Worm (Caenorhabditis elegans) whole organism, L4 larva: Measurements from ENCODE around the gene C09G9.8.
A peak's percentile ranks its signal among the peaks of the same experiment; 100 is the strongest.

Source experiments
- D1046.2 ChIP-seq: fragments of 200-800 bp; sonication (Bioruptor generic); IDR thresholded peaks from 2 replicates; pipeline ENCODE4 v1.3.6; 2022; ENCODE audit warnings: missing genetic modification characterization, missing compliant biosample characterization
- F26F4.8 ChIP-seq: fragments of 200-800 bp; sonication (Bioruptor generic); conservative IDR thresholded peaks from 2 replicates; pipeline ENCODE4 v1.3.6; 2022; ENCODE audit warnings: missing genetic modification characterization, missing compliant biosample characterization
- F44E2.7 ChIP-seq: fragments of 200-800 bp; sonication (Bioruptor generic); IDR thresholded peaks from 2 replicates; pipeline ENCODE4 v2.1.2; 2022; ENCODE audit warnings: missing genetic modification characterization, missing compliant biosample characterization
- T26A8.4 ChIP-seq: fragments of 200-800 bp; sonication (Bioruptor generic); IDR thresholded peaks from 2 replicates; pipeline ENCODE4 v1.3.6; 2022; ENCODE audit warnings: missing genetic modification characterization, missing compliant biosample characterization
- Y5F2A.4 ChIP-seq: fragments of 200-800 bp; sonication (Bioruptor generic); optimal IDR thresholded peaks from 2 replicates; lab custom pipeline; 2018; ENCODE audit warnings: mild to moderate bottlenecking, missing genetic modification characterization, missing compliant biosample characterization
- Y75B8A.6 ChIP-seq: fragments of 200-800 bp; sonication (Bioruptor generic); IDR thresholded peaks from 2 replicates; pipeline ENCODE4 v1.3.6; 2022; ENCODE audit warnings: missing genetic modification reagents, missing genetic modification characterization, missing compliant biosample characterization
- arid-1 ChIP-seq: fragments of 200-800 bp; sonication (Bioruptor generic); conservative IDR thresholded peaks from 2 replicates; pipeline ENCODE4 v1.3.6; 2022; ENCODE audit warnings: missing genetic modification reagents, missing genetic modification characterization, missing compliant biosample characterization
- attf-4 ChIP-seq: sonication (generic microtip); optimal IDR thresholded peaks from 3 replicates; lab custom pipeline; 2017; ENCODE audit warnings: missing biosample characterization, missing genetic modification characterization
- ceh-44 ChIP-seq: fragments of 200-800 bp; sonication (Bioruptor generic); IDR thresholded peaks from 2 replicates; pipeline ENCODE4 v1.3.6; 2022; ENCODE audit warnings: missing genetic modification reagents, missing genetic modification characterization, missing compliant biosample characterization
- ceh-82 ChIP-seq: sonication (generic microtip); optimal IDR thresholded peaks from 2 replicates; lab custom pipeline; 2017; ENCODE audit warnings: missing biosample characterization, missing genetic modification characterization
- ces-1 ChIP-seq: fragments of 150-350 bp; sonication (generic microtip); optimal IDR thresholded peaks from 4 replicates; lab custom pipeline; 2014; ENCODE audit warnings: missing biosample characterization, missing genetic modification reagents, missing genetic modification characterization
- ctbp-1 ChIP-seq: fragments of 200-800 bp; sonication (Bioruptor generic); IDR thresholded peaks from 2 replicates; pipeline ENCODE4 v1.3.6; 2022; ENCODE audit warnings: missing genetic modification reagents, missing genetic modification characterization, missing compliant biosample characterization
- daf-19 ChIP-seq: fragments of 200-800 bp; sonication (Bioruptor generic); conservative IDR thresholded peaks from 2 replicates; pipeline ENCODE4 v1.3.6; 2022; ENCODE audit warnings: missing genetic modification characterization, missing compliant biosample characterization
- dve-1 ChIP-seq: sonication (generic microtip); optimal IDR thresholded peaks from 2 replicates; lab custom pipeline; 2017; ENCODE audit warnings: antibody characterized with exemption, mild to moderate bottlenecking, missing genetic modification characterization, missing compliant biosample characterization; ENCODE audit not compliant: insufficient read depth
- egl-27 ChIP-seq: sonication (generic microtip); optimal IDR thresholded peaks from 3 replicates; lab custom pipeline; 2017; ENCODE audit warnings: missing biosample characterization, missing genetic modification reagents, missing genetic modification characterization
- fos-1 ChIP-seq: fragments of 150-350 bp; optimal IDR thresholded peaks from 2 replicates; lab custom pipeline; 2014; ENCODE audit warnings: missing biosample characterization, missing genetic modification characterization
- hlh-11 ChIP-seq: fragments of 200-800 bp; sonication (Bioruptor generic); optimal IDR thresholded peaks from 2 replicates; lab custom pipeline; 2018; ENCODE audit warnings: mild to moderate bottlenecking, missing genetic modification characterization, missing compliant biosample characterization
- hlh-30 ChIP-seq: sonication (generic microtip); optimal IDR thresholded peaks from 2 replicates; lab custom pipeline; 2017; ENCODE audit warnings: antibody characterized with exemption, mild to moderate bottlenecking, missing genetic modification characterization, missing compliant biosample characterization; ENCODE audit not compliant: insufficient read depth
- hmg-1.1 ChIP-seq: fragments of 200-800 bp; sonication (Bioruptor generic); IDR thresholded peaks from 2 replicates; pipeline ENCODE4 v1.3.6; 2022; ENCODE audit warnings: missing genetic modification reagents, missing genetic modification characterization, missing compliant biosample characterization
- lin-13 ChIP-seq: fragments of 150-350 bp; optimal IDR thresholded peaks from 2 replicates; lab custom pipeline; 2014; ENCODE audit warnings: missing biosample characterization, missing genetic modification reagents, missing genetic modification characterization
- lin-15B ChIP-seq: fragments of 150-350 bp; sonication (generic microtip); optimal IDR thresholded peaks from 3 replicates; lab custom pipeline; 2014; ENCODE audit warnings: missing biosample characterization, missing genetic modification characterization
- lin-29 ChIP-seq: fragments of 200-800 bp; sonication (Bioruptor generic); IDR thresholded peaks from 2 replicates; pipeline ENCODE4 v1.3.6; 2022; ENCODE audit warnings: missing genetic modification reagents, missing genetic modification characterization, missing compliant biosample characterization
- lsy-2 ChIP-seq, 2 experiments: fragments of 150-350 bp in 1 of 2; sonication (generic microtip) in 1 of 2; optimal IDR thresholded peaks; 2 replicates each; lab custom pipeline; 2014 to 2017; ENCODE audit warnings: missing biosample characterization in 2 of 2, missing genetic modification characterization in 2 of 2
- mdl-1 ChIP-seq, 2 experiments: fragments of 150-350 bp in 1 of 2; sonication (generic microtip) in 1 of 2; optimal IDR thresholded peaks; 2 replicates each; lab custom pipeline; 2014 to 2017; ENCODE audit warnings: missing biosample characterization in 2 of 2, missing genetic modification characterization in 2 of 2
- mdt-29 ChIP-seq: fragments of 200-800 bp; sonication (Bioruptor generic); IDR thresholded peaks from 2 replicates; pipeline ENCODE4 v1.3.6; 2022; ENCODE audit warnings: missing genetic modification reagents, missing genetic modification characterization, missing compliant biosample characterization
- mep-1 ChIP-seq: fragments of 150-350 bp; sonication (generic microtip); optimal IDR thresholded peaks from 3 replicates; lab custom pipeline; 2014; ENCODE audit warnings: missing biosample characterization, missing genetic modification characterization
- mes-2 ChIP-seq: sonication (generic microtip); optimal IDR thresholded peaks from 2 replicates; lab custom pipeline; 2016; ENCODE audit warnings: missing genotype, mild to moderate bottlenecking, missing genetic modification characterization, missing compliant biosample characterization; ENCODE audit not compliant: poor library complexity, severe bottlenecking
- mxl-3 ChIP-seq: fragments of 200-800 bp; sonication (Bioruptor generic); optimal IDR thresholded peaks from 2 replicates; lab custom pipeline; 2018; ENCODE audit warnings: mild to moderate bottlenecking, missing genetic modification characterization, missing compliant biosample characterization
- nhr-10 ChIP-seq: fragments of 150-350 bp; optimal IDR thresholded peaks from 2 replicates; lab custom pipeline; 2014; ENCODE audit warnings: missing biosample characterization, missing genetic modification characterization
- nhr-102 ChIP-seq: sonication (generic microtip); optimal IDR thresholded peaks from 2 replicates; lab custom pipeline; 2016; ENCODE audit warnings: mild to moderate bottlenecking, missing genetic modification characterization, moderate library complexity, missing compliant biosample characterization
- nhr-11 ChIP-seq: fragments of 150-350 bp; optimal IDR thresholded peaks from 2 replicates; lab custom pipeline; 2014; ENCODE audit warnings: missing biosample characterization, missing genetic modification characterization
- nhr-111 ChIP-seq: fragments of 200-800 bp; sonication (Bioruptor generic); optimal IDR thresholded peaks from 2 replicates; lab custom pipeline; 2018; ENCODE audit warnings: mild to moderate bottlenecking, missing genetic modification characterization, missing compliant biosample characterization
- nhr-237 ChIP-seq: sonication (generic microtip); optimal IDR thresholded peaks from 2 replicates; lab custom pipeline; 2017; ENCODE audit warnings: missing biosample characterization, missing genetic modification characterization
- nhr-28 ChIP-seq: fragments of 150-350 bp; optimal IDR thresholded peaks from 2 replicates; lab custom pipeline; 2014; ENCODE audit warnings: missing biosample characterization, missing genetic modification characterization
- nhr-6 ChIP-seq: fragments of 150-350 bp; optimal IDR thresholded peaks from 2 replicates; lab custom pipeline; 2014; ENCODE audit warnings: missing biosample characterization, missing genetic modification characterization
- nhr-77 ChIP-seq: fragments of 150-350 bp; optimal IDR thresholded peaks from 2 replicates; lab custom pipeline; 2014; ENCODE audit warnings: missing biosample characterization, missing genetic modification characterization
- pha-4 ChIP-seq, 2 experiments: fragments of 150-350 bp in 1 of 2; fragments of 200-800 bp in 1 of 2; sonication (Bioruptor generic) in 1 of 2; IDR thresholded peaks in 1 of 2; optimal IDR thresholded peaks in 1 of 2; 2 replicates each; pipeline versions ENCODE4 v1.3.6 to Lab custom; 2014 to 2022; ENCODE audit warnings: missing genetic modification characterization in 2 of 2, missing genetic modification reagents in 2 of 2, missing biosample characterization in 1 of 2, missing compliant biosample characterization in 1 of 2
- php-3 ChIP-seq: fragments of 200-800 bp; sonication (Bioruptor generic); IDR thresholded peaks from 2 replicates; pipeline ENCODE4 v1.3.6; 2022; ENCODE audit warnings: missing genetic modification reagents, missing genetic modification characterization, missing compliant biosample characterization
- snpc-1.2 ChIP-seq: fragments of 200-800 bp; sonication (Bioruptor generic); IDR thresholded peaks from 2 replicates; pipeline ENCODE4 v1.3.6; 2022; ENCODE audit warnings: missing genetic modification reagents, missing genetic modification characterization, missing compliant biosample characterization
- snpc-4 ChIP-seq: fragments of 150-350 bp; optimal IDR thresholded peaks from 2 replicates; lab custom pipeline; 2014; ENCODE audit warnings: missing biosample characterization, missing genetic modification characterization
- spr-3 ChIP-seq: fragments of 200-800 bp; sonication (Bioruptor generic); optimal IDR thresholded peaks from 2 replicates; lab custom pipeline; 2018; ENCODE audit warnings: mild to moderate bottlenecking, missing genetic modification characterization, missing compliant biosample characterization
- unc-130 ChIP-seq: sonication (generic microtip); optimal IDR thresholded peaks from 2 replicates; lab custom pipeline; 2016; ENCODE audit warnings: missing genetic modification reagents, missing genetic modification characterization, missing compliant biosample characterization
- unc-62 ChIP-seq, 3 experiments: fragments of 150-350 bp in 1 of 3; sonication (generic microtip); optimal IDR thresholded peaks in 2 of 3; peaks in 1 of 3; 1 replicate in 1 of 3; 2 replicates in 2 of 3; lab custom pipeline; 2014 to 2017; ENCODE audit warnings: missing biosample characterization in 3 of 3, missing genetic modification characterization in 3 of 3, missing genetic modification reagents in 3 of 3, missing genotype in 1 of 3
- zip-11 ChIP-seq: fragments of 200-800 bp; sonication (Bioruptor generic); IDR thresholded peaks from 2 replicates; pipeline ENCODE4 v1.3.6; 2022; ENCODE audit warnings: missing genetic modification characterization, missing compliant biosample characterization
- zip-2 ChIP-seq: fragments of 150-350 bp; optimal IDR thresholded peaks from 2 replicates; lab custom pipeline; 2014; ENCODE audit warnings: missing biosample characterization, missing genetic modification characterization

Gene C09G9.8

DNA sequence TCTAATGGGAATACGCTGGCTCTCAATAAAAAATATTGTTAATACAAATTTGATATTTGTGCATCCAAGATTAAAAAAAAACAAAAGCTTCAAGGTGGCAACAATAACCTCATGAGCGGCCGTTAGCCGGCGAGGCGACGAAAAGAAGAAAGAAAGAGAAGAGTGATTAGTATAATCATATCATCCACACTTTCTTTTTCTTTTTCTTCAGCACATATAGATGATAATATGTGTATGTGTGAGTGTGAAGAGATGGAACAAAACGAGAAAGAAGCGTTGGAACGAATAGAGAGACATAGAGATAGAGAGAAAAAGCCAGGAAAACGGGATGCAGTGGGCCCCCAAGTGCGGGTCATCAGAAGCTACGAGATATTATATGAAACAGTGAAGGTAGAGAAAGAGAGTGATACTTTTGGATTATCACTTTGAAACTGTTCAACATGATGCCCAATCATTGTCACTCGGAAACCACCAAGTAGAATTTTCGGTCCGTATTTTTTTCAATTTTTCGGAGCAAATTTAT is 39.1 kb downstream of the C09G9.8 start:
- no peak for TF ChIP-seq nhr-77 (tag; lab: Kevin White, UChicago)
- TF ChIP-seq lsy-2 (tag; optimal IDR thresholded peaks at IDR 0.05; lab: Kevin White, UChicago): peak in 1 of 2 experiments; percentile 35
- TF ChIP-seq mdl-1 (tag; optimal IDR thresholded peaks at IDR 0.05; lab: Kevin White, UChicago): peak in 1 of 2 experiments; percentile 14
- peak; percentile 6 for TF ChIP-seq hlh-30 (tag; lab: Kevin White, UChicago)
- peak; percentile 24 for TF ChIP-seq hlh-11

DNA sequence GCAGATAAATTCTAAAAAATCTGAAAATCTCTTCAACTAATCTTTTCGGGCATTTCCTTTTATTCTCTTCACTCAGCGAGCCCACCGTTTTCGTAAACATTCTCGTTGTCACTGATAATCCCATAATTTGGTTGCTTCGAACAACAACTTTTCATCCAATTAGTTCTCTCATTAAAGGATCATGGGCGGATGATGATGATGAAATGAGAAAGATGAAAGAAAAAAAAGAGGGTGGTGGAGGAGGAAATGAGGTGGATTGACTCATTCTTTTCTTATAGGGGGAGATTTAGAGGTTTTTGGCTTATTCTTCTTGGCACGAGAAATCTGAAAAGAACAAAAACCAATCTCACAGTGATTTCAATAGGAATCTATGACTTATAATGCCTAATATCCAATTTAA is 39.9 kb downstream of the C09G9.8 start:
- TF ChIP-seq F26F4.8 (GFP tag; lab: Robert Waterston, UW) (no peak), ces-1 (GFP tag; lab: Kevin White, UChicago) (no peak)

- TF ChIP-seq nhr-102 (no peak), zip-2 (tag; lab: Kevin White, UChicago) (no peak), daf-19 (GFP tag; lab: Robert Waterston, UW) (no peak), ctbp-1 (GFP tag; lab: Robert Waterston, UW) (no peak), mep-1 (tag; lab: Kevin White, UChicago) (no peak), lin-13 (GFP tag; lab: Kevin White, UChicago) (no peak), zip-11 (GFP tag; lab: Robert Waterston, UW) (no peak), snpc-1.2 (GFP tag; lab: Robert Waterston, UW) (no peak), Y5F2A.4 (GFP tag; lab: Kevin White, UChicago) (no peak), F44E2.7 (GFP tag; lab: Robert Waterston, UW) (no peak), lsy-2 (tag; optimal IDR thresholded peaks at IDR 0.05; lab: Kevin White, UChicago) (no peak), nhr-111 (GFP tag; lab: Kevin White, UChicago) (no peak), fos-1 (tag; lab: Kevin White, UChicago) (no peak), lin-29 (GFP tag; lab: Robert Waterston, UW) (no peak), Y75B8A.6 (no peak), hlh-11 (peak; percentile 39), arid-1 (GFP tag; lab: Robert Waterston, UW) (no peak), dve-1 (tag; lab: Kevin White, UChicago) (peak; percentile 19), snpc-4 (no peak), nhr-6 (tag; lab: Kevin White, UChicago) (no peak), mxl-3 (GFP tag; lab: Kevin White, UChicago) (peak; percentile 53), nhr-77 (tag; lab: Kevin White, UChicago) (peak; percentile 2), hlh-30 (tag; lab: Kevin White, UChicago) (peak; percentile 3), mdt-29 (peak; percentile 41; the same call in 1 of the 2 replicates), attf-4 (tag; lab: Kevin White, UChicago) (no peak), nhr-237 (tag; lab: Kevin White, UChicago) (no peak), nhr-28 (tag; lab: Kevin White, UChicago) (peak; percentile 58), nhr-11 (no peak), unc-130 (no peak), mes-2 (tag; lab: Kevin White, UChicago) (peak; percentile 56), lin-15B (tag; lab: Kevin White, UChicago) (no peak), nhr-10 (tag; lab: Kevin White, UChicago) (no peak), php-3 (GFP tag; lab: Robert Waterston, UW) (no peak), egl-27 (tag; lab: Kevin White, UChicago) (no peak), pha-4 (GFP tag; IDR thresholded peaks at IDR 0.05; lab: Robert Waterston, UW) (no peak), pha-4 (tag; optimal IDR thresholded peaks at IDR 0.05; lab: Kevin White, UChicago) (no peak), hmg-1.1 (GFP tag; lab: Robert Waterston, UW) (0 out of 2 replicates have a peak, but pooled peaks have one; percentile 43), ceh-44 (GFP tag; lab: Robert Waterston, UW) (no peak), T26A8.4 (no peak), ceh-82 (tag; lab: Kevin White, UChicago) (no peak), spr-3 (GFP tag; lab: Kevin White, UChicago) (no peak), D1046.2 (GFP tag; lab: Robert Waterston, UW) (peak; percentile 82), unc-62 (GFP tag; optimal IDR thresholded peaks at IDR 0.05 in 1 of 2; lab: Kevin White, UChicago) (peak in 1 of 2 experiments; percentile 15), unc-62 (tag; optimal IDR thresholded peaks at IDR 0.05; lab: Kevin White, UChicago) (no peak)
Measured at ce11 chrIV:8921956-8922355, 40.7 kb downstream of the C09G9.8 start, which contains the start of gene D1046.16. D1046.16 (plus strand) TSS chrIV:8922150.
